Fruit fly (Drosophila melanogaster): ENCODE results near the gene CG34355.

Gene CG34355

DNA sequence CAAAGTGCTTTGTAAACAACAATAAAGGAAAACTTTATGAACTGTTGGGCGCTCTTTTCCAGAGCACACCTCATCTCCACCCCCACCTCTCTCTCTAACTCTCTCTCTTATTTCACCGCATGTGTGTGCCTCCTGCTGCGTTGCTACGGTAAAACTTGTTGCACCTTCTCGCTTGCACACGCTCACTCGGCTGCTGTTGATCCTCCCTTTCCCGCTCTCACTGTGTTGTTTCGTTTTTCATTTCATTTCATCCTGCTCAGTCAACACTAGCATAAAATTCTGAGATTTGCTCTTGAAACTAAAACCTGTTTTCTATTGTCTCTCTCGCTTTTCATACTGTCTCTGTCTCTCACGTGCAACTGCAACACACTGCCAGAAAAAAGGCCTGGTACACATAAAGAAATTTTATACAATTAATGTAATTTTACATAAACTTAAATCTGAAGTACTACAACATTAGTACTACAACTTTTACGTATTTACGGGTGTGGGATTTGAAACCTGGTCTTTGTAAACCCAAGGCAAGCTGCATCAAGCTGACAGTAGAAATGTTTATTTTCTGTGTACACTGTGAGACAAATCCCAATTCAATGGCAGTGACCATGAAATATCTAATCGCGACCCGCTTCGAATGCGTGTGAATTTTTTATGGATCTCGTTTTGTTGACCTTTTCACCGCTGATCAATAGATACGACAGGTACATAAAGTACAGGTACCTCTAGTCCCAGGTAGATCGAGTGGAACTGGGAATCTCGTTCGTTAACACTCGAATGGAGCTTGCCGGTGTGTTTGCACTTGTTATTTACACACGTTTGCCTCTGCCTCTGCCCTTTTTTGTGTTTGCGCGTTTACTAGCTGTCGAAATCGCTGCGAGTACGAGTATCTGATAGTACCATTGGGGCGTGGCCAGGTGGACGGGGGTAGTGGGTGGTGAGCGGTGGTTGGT lies 20.9 kb upstream of the CG34355 start (continued):
- TF ChIP-seq vvl (GFP tag; IDR thresholded peaks at IDR 0.05) (peak; percentile 94), Vsx1 (GFP tag; optimal IDR thresholded peaks at IDR 0.05) (peak; percentile 66), da (GFP tag; optimal IDR thresholded peaks at IDR 0.05) (peak; percentile 23), Sox102F (GFP tag; optimal IDR thresholded peaks at IDR 0.05) (peak; percentile 94), Hmx (GFP tag; optimal IDR thresholded peaks at IDR 0.05) (peak; percentile 47), Spps (tag; optimal IDR thresholded peaks at IDR 0.05) (peak; percentile 92), Sox100B (GFP tag; optimal IDR thresholded peaks at IDR 0.05) (peak; percentile 87), sc (optimal IDR thresholded peaks at IDR 0.05) (no peak), sc (GFP tag; optimal IDR thresholded peaks at IDR 0.05) (peak; percentile 91), crc (GFP tag; optimal IDR thresholded peaks at IDR 0.05) (peak; percentile 47), ems (GFP tag; optimal IDR thresholded peaks at IDR 0.05) (peak; percentile 73), chif (GFP tag; optimal IDR thresholded peaks at IDR 0.05) (peak; percentile 84 to 95), sd (tag; optimal IDR thresholded peaks at IDR 0.05) (peak; percentile 48), sim (GFP tag; IDR thresholded peaks at IDR 0.05) (peak; percentile 84), CG2129 (GFP tag; IDR thresholded peaks at IDR 0.05; ENCODE audit: partially characterized antibody) (no peak), Adf1 (GFP tag; IDR thresholded peaks at IDR 0.05) (peak; percentile 65), tna (GFP tag; IDR thresholded peaks at IDR 0.05; ENCODE audit: partially characterized antibody) (no peak), Pdp1 (GFP tag; optimal IDR thresholded peaks at IDR 0.05) (peak; percentile 76 to 82)

DNA sequence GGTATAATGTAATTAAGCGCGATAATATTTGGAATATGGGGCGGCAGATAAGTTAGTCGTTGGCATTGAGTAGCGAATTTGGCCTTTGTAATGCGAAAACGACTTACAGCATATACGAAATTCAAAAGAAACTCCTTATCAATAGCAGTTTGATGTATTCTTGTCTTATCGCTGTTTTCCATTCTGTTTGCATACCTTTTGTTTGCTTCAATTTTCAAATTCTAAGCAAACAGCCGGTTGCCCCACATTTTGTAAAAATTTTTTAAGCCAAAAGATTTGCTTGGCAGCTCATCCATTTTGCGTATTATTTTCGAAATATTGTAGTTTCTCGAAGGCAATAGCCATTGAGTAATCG lies 20.3 kb upstream of the CG34355 start:
- peak; percentile 30 for TF ChIP-seq sd (tag; optimal IDR thresholded peaks at IDR 0.05)
- TF ChIP-seq CG13775 (GFP tag; optimal IDR thresholded peaks at IDR 0.05): no peak
- TF ChIP-seq mirr (GFP tag; optimal IDR thresholded peaks at IDR 0.05): peak; percentile 46
- TF ChIP-seq CG18599 (GFP tag; optimal IDR thresholded peaks at IDR 0.05): no peak
- no peak for TF ChIP-seq CG11504 (tag; optimal IDR thresholded peaks at IDR 0.05)
- TF ChIP-seq CG6254 (GFP tag; optimal IDR thresholded peaks at IDR 0.05): no peak
- TF ChIP-seq gro (GFP tag; optimal IDR thresholded peaks at IDR 0.05): no peak
- TF ChIP-seq Stat92E (GFP tag; optimal IDR thresholded peaks at IDR 0.05): no peak
- no peak for TF ChIP-seq CG9609 (GFP tag; optimal IDR thresholded peaks at IDR 0.05)
- TF ChIP-seq Hand (GFP tag; optimal IDR thresholded peaks at IDR 0.05): no peak
- TF ChIP-seq Doc3 (GFP tag; IDR thresholded peaks at IDR 0.05; ENCODE audit: partially characterized antibody): no peak
- no peak for TF ChIP-seq sna (GFP tag; IDR thresholded peaks at IDR 0.05; ENCODE audit: partially characterized antibody)
- no peak for TF ChIP-seq lov (optimal IDR thresholded peaks at IDR 0.05)
- no peak for TF ChIP-seq lov (GFP tag; IDR thresholded peaks at IDR 0.05)
- TF ChIP-seq Nf-YC (tag; optimal IDR thresholded peaks at IDR 0.05): peak; percentile 56
- peak; percentile 49 for TF ChIP-seq CG34376 (GFP tag; optimal IDR thresholded peaks at IDR 0.05)
- TF ChIP-seq exex (tag; optimal IDR thresholded peaks at IDR 0.05): peak; percentile 59
- TF ChIP-seq gsb (GFP tag; IDR thresholded peaks at IDR 0.05): no peak
- TF ChIP-seq ro (GFP tag; IDR thresholded peaks at IDR 0.05): no peak
- no peak for TF ChIP-seq BEAF-32 (GFP tag; optimal IDR thresholded peaks at IDR 0.05)
- peak in 1 of 2 experiments; percentile 32 for TF ChIP-seq Pdp1 (GFP tag; optimal IDR thresholded peaks at IDR 0.05)
- TF ChIP-seq hth (optimal IDR thresholded peaks at IDR 0.05): no peak

Data from whole organism, embryonic.